Worm (Caenorhabditis elegans) whole organism, late embryonic: Measurements from ENCODE around the gene W02A2.8.

Source experiments
- C08G9.2 ChIP-seq: sonication (generic microtip); optimal IDR thresholded peaks from 2 replicates; lab custom pipeline; 2016; ENCODE audit warnings: mild to moderate bottlenecking, missing genetic modification characterization, moderate library complexity, missing compliant biosample characterization
- K02D7.2 ChIP-seq: sonication (generic microtip); optimal IDR thresholded peaks from 2 replicates; lab custom pipeline; 2017; ENCODE audit warnings: mild to moderate bottlenecking, missing genetic modification characterization, missing compliant biosample characterization
- K09A11.1 ChIP-seq: sonication (generic microtip); optimal IDR thresholded peaks from 2 replicates; lab custom pipeline; 2017; ENCODE audit warnings: antibody characterized with exemption, mild to moderate bottlenecking, missing genetic modification characterization, missing compliant biosample characterization; ENCODE audit not compliant: insufficient read depth
- T23F11.4 ChIP-seq: fragments of 200-800 bp; sonication (Bioruptor generic); optimal IDR thresholded peaks from 2 replicates; lab custom pipeline; 2018; ENCODE audit warnings: mild to moderate bottlenecking, missing genetic modification characterization, missing compliant biosample characterization
- Y22D7AL.16 ChIP-seq: sonication (generic microtip); optimal IDR thresholded peaks from 2 replicates; lab custom pipeline; 2016; ENCODE audit warnings: missing genetic modification characterization, missing compliant biosample characterization
- ama-1 ChIP-seq: fragments of 150-350 bp; optimal IDR thresholded peaks from 2 replicates; lab custom pipeline; 2014
- ceh-18 ChIP-seq: sonication (generic microtip); optimal IDR thresholded peaks from 2 replicates; lab custom pipeline; 2016; ENCODE audit warnings: missing genetic modification characterization, missing compliant biosample characterization
- ceh-19 ChIP-seq: fragments of 200-800 bp; sonication (Bioruptor generic); optimal IDR thresholded peaks from 2 replicates; lab custom pipeline; 2018; ENCODE audit warnings: mild to moderate bottlenecking, missing genetic modification characterization, missing compliant biosample characterization
- ceh-24 ChIP-seq: sonication (generic microtip); optimal IDR thresholded peaks from 2 replicates; lab custom pipeline; 2016; ENCODE audit warnings: mild to moderate bottlenecking, missing genetic modification characterization, missing compliant biosample characterization
- ceh-30 ChIP-seq: fragments of 150-350 bp; optimal IDR thresholded peaks from 2 replicates; lab custom pipeline; 2014; ENCODE audit warnings: missing biosample characterization, missing genetic modification characterization
- ceh-31 ChIP-seq: sonication (generic microtip); optimal IDR thresholded peaks from 2 replicates; lab custom pipeline; 2016; ENCODE audit warnings: missing genetic modification characterization, missing compliant biosample characterization
- ceh-45 ChIP-seq: fragments of 200-800 bp; sonication (Bioruptor generic); IDR thresholded peaks from 2 replicates; pipeline ENCODE4 v1.3.6; 2022; ENCODE audit warnings: missing genetic modification reagents, missing genetic modification characterization, missing compliant biosample characterization
- ceh-6 ChIP-seq: fragments of 200-800 bp; sonication (Bioruptor generic); optimal IDR thresholded peaks from 2 replicates; lab custom pipeline; 2018; ENCODE audit warnings: mild to moderate bottlenecking, missing genetic modification characterization, missing compliant biosample characterization
- che-1 ChIP-seq: sonication (generic microtip); optimal IDR thresholded peaks from 2 replicates; lab custom pipeline; 2016; ENCODE audit warnings: mild to moderate bottlenecking, missing genetic modification characterization, missing compliant biosample characterization
- dve-1 ChIP-seq: sonication (generic microtip); optimal IDR thresholded peaks from 2 replicates; lab custom pipeline; 2017; ENCODE audit warnings: antibody characterized with exemption, mild to moderate bottlenecking, missing genetic modification characterization, missing compliant biosample characterization
- elt-4 ChIP-seq: sonication (generic microtip); optimal IDR thresholded peaks from 2 replicates; lab custom pipeline; 2016; ENCODE audit warnings: missing genetic modification characterization, missing compliant biosample characterization
- ets-4 ChIP-seq: sonication (generic microtip); optimal IDR thresholded peaks from 2 replicates; lab custom pipeline; 2016; ENCODE audit warnings: missing genetic modification characterization, missing compliant biosample characterization
- eyg-1 ChIP-seq: sonication (generic microtip); optimal IDR thresholded peaks from 2 replicates; lab custom pipeline; 2016; ENCODE audit warnings: missing genotype, missing genetic modification characterization, missing compliant biosample characterization
- fax-1 ChIP-seq: sonication (generic microtip); optimal IDR thresholded peaks from 2 replicates; lab custom pipeline; 2016; ENCODE audit warnings: missing genotype, missing genetic modification characterization, missing compliant biosample characterization
- fkh-10 ChIP-seq: fragments of 150-350 bp; optimal IDR thresholded peaks from 2 replicates; lab custom pipeline; 2014; ENCODE audit warnings: missing biosample characterization, missing genetic modification reagents, missing genetic modification characterization
- gmeb-2 ChIP-seq: sonication (generic microtip); optimal IDR thresholded peaks from 2 replicates; lab custom pipeline; 2016; ENCODE audit warnings: missing genetic modification characterization, inconsistent platforms, missing compliant biosample characterization
- hlh-13 ChIP-seq: fragments of 200-800 bp; sonication (Bioruptor generic); optimal IDR thresholded peaks from 2 replicates; lab custom pipeline; 2018; ENCODE audit warnings: mild to moderate bottlenecking, missing genetic modification characterization, missing compliant biosample characterization
- hlh-6 ChIP-seq: sonication (generic microtip); optimal IDR thresholded peaks from 2 replicates; lab custom pipeline; 2016; ENCODE audit warnings: missing genotype, missing genetic modification characterization, missing compliant biosample characterization
- hlh-8 ChIP-seq: sonication (generic microtip); optimal IDR thresholded peaks from 2 replicates; lab custom pipeline; 2016; ENCODE audit warnings: missing genotype, missing genetic modification characterization, missing compliant biosample characterization
- lin-11 ChIP-seq: fragments of 200-800 bp; sonication (Bioruptor generic); optimal IDR thresholded peaks from 2 replicates; lab custom pipeline; 2018; ENCODE audit warnings: mild to moderate bottlenecking, missing genetic modification characterization, missing compliant biosample characterization
- madf-2 ChIP-seq: sonication (generic microtip); optimal IDR thresholded peaks from 2 replicates; lab custom pipeline; 2017; ENCODE audit warnings: missing genetic modification characterization, missing compliant biosample characterization
- nfya-1 ChIP-seq: sonication (generic microtip); optimal IDR thresholded peaks from 2 replicates; lab custom pipeline; 2017; ENCODE audit warnings: missing genetic modification characterization, mild to moderate bottlenecking, missing compliant biosample characterization, antibody characterized with exemption, moderate library complexity
- nhr-11 ChIP-seq: fragments of 150-350 bp; optimal IDR thresholded peaks from 2 replicates; lab custom pipeline; 2014; ENCODE audit warnings: missing biosample characterization, missing genetic modification characterization
- nhr-232 ChIP-seq: sonication (generic microtip); optimal IDR thresholded peaks from 2 replicates; lab custom pipeline; 2016; ENCODE audit warnings: missing genetic modification characterization, missing compliant biosample characterization
- npax-4 ChIP-seq: sonication (generic microtip); optimal IDR thresholded peaks from 2 replicates; lab custom pipeline; 2016; ENCODE audit warnings: missing genetic modification characterization, missing compliant biosample characterization
- odd-2 ChIP-seq: sonication (generic microtip); optimal IDR thresholded peaks from 2 replicates; lab custom pipeline; 2017; ENCODE audit warnings: antibody characterized with exemption, mild to moderate bottlenecking, missing genetic modification characterization, missing compliant biosample characterization
- pat-9 ChIP-seq: fragments of 200-800 bp; sonication (Bioruptor generic); optimal IDR thresholded peaks from 2 replicates; lab custom pipeline; 2018; ENCODE audit warnings: mild to moderate bottlenecking, missing genetic modification characterization, moderate library complexity, missing compliant biosample characterization
- pha-4 ChIP-seq: fragments of 150-350 bp; optimal IDR thresholded peaks from 2 replicates; lab custom pipeline; 2018; ENCODE audit warnings: missing biosample characterization, missing genetic modification reagents, missing genetic modification characterization
- pqm-1 ChIP-seq: sonication (generic microtip); optimal IDR thresholded peaks from 2 replicates; lab custom pipeline; 2016; ENCODE audit warnings: missing genetic modification characterization, missing compliant biosample characterization
- pros-1 ChIP-seq: fragments of 150-350 bp; optimal IDR thresholded peaks from 2 replicates; lab custom pipeline; 2014; ENCODE audit warnings: missing biosample characterization, missing genetic modification reagents, missing genetic modification characterization
- rnt-1 ChIP-seq: sonication (generic microtip); optimal IDR thresholded peaks from 2 replicates; lab custom pipeline; 2016; ENCODE audit warnings: missing genetic modification characterization, missing compliant biosample characterization
- sox-2 ChIP-seq: fragments of 200-800 bp; sonication (Bioruptor generic); IDR thresholded peaks from 2 replicates; pipeline ENCODE4 v1.3.6; 2022; ENCODE audit warnings: missing genetic modification reagents, missing genetic modification characterization, missing compliant biosample characterization
- syd-9 ChIP-seq: sonication (generic microtip); optimal IDR thresholded peaks from 2 replicates; lab custom pipeline; 2016; ENCODE audit warnings: mild to moderate bottlenecking, missing genetic modification characterization, moderate library complexity, missing compliant biosample characterization
- tbx-2 ChIP-seq: sonication (generic microtip); optimal IDR thresholded peaks from 2 replicates; lab custom pipeline; 2016; ENCODE audit warnings: missing genetic modification characterization, missing compliant biosample characterization
- unc-3 ChIP-seq, 2 experiments: fragments of 200-800 bp in 1 of 2; sonication (Bioruptor generic) in 1 of 2; sonication (generic microtip) in 1 of 2; conservative IDR thresholded peaks in 1 of 2; optimal IDR thresholded peaks in 1 of 2; 2 replicates each; pipeline versions ENCODE4 v1.3.6 to Lab custom; 2016 to 2022; ENCODE audit warnings: missing compliant biosample characterization in 2 of 2, missing genetic modification characterization in 2 of 2, missing genetic modification reagents in 1 of 2
- unc-42 ChIP-seq: sonication (generic microtip); optimal IDR thresholded peaks from 2 replicates; lab custom pipeline; 2016; ENCODE audit warnings: missing genotype, missing genetic modification characterization, missing compliant biosample characterization
- unc-55 ChIP-seq: sonication (generic microtip); optimal IDR thresholded peaks from 2 replicates; lab custom pipeline; 2017; ENCODE audit warnings: missing biosample characterization, missing genetic modification reagents, missing genetic modification characterization
- unc-86 ChIP-seq: sonication (generic microtip); optimal IDR thresholded peaks from 2 replicates; lab custom pipeline; 2016; ENCODE audit warnings: missing genetic modification characterization, missing compliant biosample characterization
- zip-5 ChIP-seq: sonication (generic microtip); optimal IDR thresholded peaks from 2 replicates; lab custom pipeline; 2016; ENCODE audit warnings: missing genetic modification characterization, missing compliant biosample characterization
- ztf-16 ChIP-seq: sonication (generic microtip); optimal IDR thresholded peaks from 2 replicates; lab custom pipeline; 2017; ENCODE audit warnings: missing genetic modification characterization, missing compliant biosample characterization

The W02A2.8 gene

DNA sequence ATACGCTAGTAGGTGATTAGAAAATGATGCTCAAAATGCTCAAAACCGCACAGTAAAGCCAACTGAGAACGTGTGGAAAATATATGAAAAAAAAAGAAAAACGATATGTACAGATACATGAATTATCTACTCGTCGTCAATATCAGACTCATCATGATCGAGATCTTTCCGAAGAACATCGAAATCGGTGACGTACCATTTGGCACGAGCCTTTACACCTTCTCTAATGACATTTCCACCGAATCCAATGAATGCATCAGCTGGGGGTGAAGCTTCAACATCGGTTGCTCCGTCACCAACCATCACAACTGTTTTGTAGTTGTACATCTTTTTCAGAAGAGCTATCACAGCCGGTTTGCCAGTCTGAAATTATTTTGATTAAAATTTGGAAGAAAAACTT, 30.8 kb upstream of the W02A2.8 start:
- TF ChIP-seq hlh-8 (no peak), pat-9 (no peak), nfya-1 (tag; lab: Kevin White, UChicago) (no peak), fkh-10 (GFP tag; lab: Kevin White, UChicago) (no peak), T23F11.4 (GFP tag; lab: Kevin White, UChicago) (no peak), rnt-1 (tag; lab: Kevin White, UChicago) (no peak), K09A11.1 (tag; lab: Kevin White, UChicago) (no peak), ztf-16 (tag; lab: Kevin White, UChicago) (no peak), ceh-6 (GFP tag; lab: Kevin White, UChicago) (no peak)

DNA sequence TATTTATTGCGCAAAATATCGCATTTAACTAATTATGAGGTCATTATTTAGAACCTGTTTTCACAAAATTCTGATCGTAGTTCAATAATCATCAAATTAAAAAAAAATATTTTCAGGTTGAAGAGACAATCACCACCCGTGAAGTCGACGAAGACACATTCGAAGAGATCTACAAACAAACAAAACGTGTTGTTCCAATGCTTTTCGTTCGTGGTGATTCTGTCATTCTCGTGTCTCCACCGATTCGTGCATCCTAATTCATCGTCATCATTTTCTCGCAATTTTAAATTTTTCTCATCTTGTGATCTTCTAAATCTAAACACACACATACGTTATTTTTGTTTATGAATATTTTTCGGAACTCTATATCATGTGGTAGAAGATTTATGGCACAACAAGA, 30.4 kb upstream of the W02A2.8 start:
- TF ChIP-seq nhr-232 (tag; lab: Kevin White, UChicago) = no peak
- TF ChIP-seq pros-1 (tag; lab: Kevin White, UChicago) = no peak
- no peak for TF ChIP-seq unc-3 (GFP tag; conservative IDR thresholded peaks at IDR 0.05; lab: Robert Waterston, UW)
- TF ChIP-seq unc-3 (tag; optimal IDR thresholded peaks at IDR 0.05; lab: Kevin White, UChicago) = no peak
- TF ChIP-seq dve-1 = peak; percentile 35
- no peak for TF ChIP-seq ets-4 (tag; lab: Kevin White, UChicago)
- TF ChIP-seq sox-2 = no peak
- no peak for TF ChIP-seq hlh-13 (GFP tag; lab: Kevin White, UChicago)

DNA sequence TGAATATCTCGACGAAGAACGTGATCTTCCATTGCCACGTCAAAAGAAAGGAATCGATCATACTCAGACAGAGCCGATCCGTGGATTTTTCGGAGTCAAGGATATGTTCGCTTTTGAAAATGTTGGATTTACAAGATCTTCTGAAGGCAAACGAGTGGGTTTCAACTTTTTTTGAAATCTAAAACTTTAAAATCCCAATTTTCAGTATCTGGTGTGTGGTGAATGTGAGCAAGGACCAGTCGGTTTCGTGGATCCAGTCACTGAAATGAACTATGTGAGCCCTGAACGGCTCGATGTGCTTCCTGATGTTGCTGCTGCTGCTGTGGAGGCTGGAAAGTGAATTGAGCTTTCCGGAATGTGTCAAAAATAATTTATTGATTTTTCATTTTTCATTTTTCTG, 28.5 kb upstream of the W02A2.8 start, which contains the start of gene lsm-3:
Gene lsm-3, plus strand, starts transcription at position 301 of the 400 bp plus-strand sequence.
- no peak for TF ChIP-seq unc-55 (GFP tag; lab: Kevin White, UChicago)
- TF ChIP-seq odd-2 (tag; lab: Kevin White, UChicago) = no peak
- TF ChIP-seq ceh-31 (tag; lab: Kevin White, UChicago) = no peak
- no peak for TF ChIP-seq zip-5
- no peak for TF ChIP-seq nhr-11 (tag; lab: Kevin White, UChicago)
- TF ChIP-seq pat-9 = no peak

DNA sequence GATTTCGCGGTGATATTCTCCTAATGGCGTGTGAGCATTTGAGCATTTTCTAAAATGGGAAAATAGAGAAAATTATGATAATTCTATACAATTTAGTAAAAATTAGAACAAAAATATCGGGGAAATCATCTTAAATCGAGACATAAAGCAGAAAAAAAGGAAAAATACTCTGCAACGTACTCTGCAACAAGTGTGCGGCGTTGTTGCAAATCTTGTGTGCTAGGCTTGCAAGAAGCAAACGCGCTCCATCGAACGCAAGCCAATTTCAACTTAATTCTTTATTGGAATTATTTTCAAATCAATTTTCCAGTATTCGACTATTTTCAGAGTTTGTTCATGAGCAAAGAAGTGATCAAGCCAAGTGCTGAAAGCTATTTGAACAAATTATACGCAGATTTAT, 27.7 kb upstream of the W02A2.8 start, which contains the start of the genes Y62E10A.20, Y62E10A.23 and mdt-9:
Gene Y62E10A.20, minus strand, starts transcription at position 49 of the 400 bp plus-strand sequence.
Gene Y62E10A.23, plus strand, starts transcription at position 282 of the 400 bp plus-strand sequence.
Gene mdt-9, plus strand, starts transcription at position 338 of the 400 bp plus-strand sequence.
- TF ChIP-seq lin-11 (tag; lab: Kevin White, UChicago) (peak; percentile 33), ets-4 (tag; lab: Kevin White, UChicago) (no peak), elt-4 (tag; lab: Kevin White, UChicago) (no peak), fax-1 (peak; percentile 91), ceh-24 (peak; percentile 14), ceh-6 (GFP tag; lab: Kevin White, UChicago) (peak; percentile 58), pqm-1 (tag; lab: Kevin White, UChicago) (no peak), che-1 (tag; lab: Kevin White, UChicago) (peak; percentile 42), rnt-1 (tag; lab: Kevin White, UChicago) (peak; percentile 45), K09A11.1 (tag; lab: Kevin White, UChicago) (peak; percentile 77), sox-2 (peak; percentile 15; the same call in 1 of the 2 replicates), eyg-1 (peak; percentile 27), pha-4 (tag; lab: Kevin White, UChicago) (no peak), ceh-45 (GFP tag; lab: Robert Waterston, UW) (0 out of 2 replicates have a peak, but pooled peaks have one; percentile 52), Y22D7AL.16 (tag; lab: Kevin White, UChicago) (no peak), pat-9 (peak; percentile 67), unc-42 (tag; lab: Kevin White, UChicago) (peak; percentile 89), ceh-30 (tag; lab: Kevin White, UChicago) (no peak), ceh-31 (tag; lab: Kevin White, UChicago) (peak; percentile 87), K02D7.2 (tag; lab: Kevin White, UChicago) (peak; percentile 52), T23F11.4 (GFP tag; lab: Kevin White, UChicago) (peak; percentile 66), C08G9.2 (peak; percentile 55), dve-1 (peak; percentile 64), nhr-11 (tag; lab: Kevin White, UChicago) (no peak), ama-1 (lab: Kevin White, UChicago) (no peak), pros-1 (tag; lab: Kevin White, UChicago) (peak; percentile 42), hlh-6 (tag; lab: Kevin White, UChicago) (no peak), gmeb-2 (tag; lab: Kevin White, UChicago) (peak; percentile 49), ceh-18 (peak; percentile 46), syd-9 (tag; lab: Kevin White, UChicago) (peak; percentile 47), npax-4 (tag; lab: Kevin White, UChicago) (peak; percentile 35), tbx-2 (tag; lab: Kevin White, UChicago) (peak; percentile 67), ceh-19 (peak; percentile 70), unc-86 (tag; lab: Kevin White, UChicago) (peak; percentile 55), madf-2 (tag; lab: Kevin White, UChicago) (peak; percentile 40)
